Worm (Caenorhabditis elegans) whole organism, young adult: ENCODE results near the gene gbb-2.

Experiments used
- B0019.2 ChIP-seq: fragments of 200-800 bp; sonication (Bioruptor generic); conservative IDR thresholded peaks from 2 replicates; pipeline ENCODE4 v1.3.6; 2022; ENCODE audit warnings: missing genetic modification reagents, missing genetic modification characterization, missing compliant biosample characterization
- B0035.1 ChIP-seq: sonication (generic microtip); optimal IDR thresholded peaks from 2 replicates; lab custom pipeline; 2016; ENCODE audit warnings: missing genetic modification characterization, mild to moderate bottlenecking, missing compliant biosample characterization, missing genotype, missing genetic modification reagents
- F10E7.11 ChIP-seq: sonication (generic microtip); optimal IDR thresholded peaks from 2 replicates; lab custom pipeline; 2017; ENCODE audit warnings: mild to moderate bottlenecking, missing genetic modification characterization, moderate library complexity, missing compliant biosample characterization
- F33H1.4 ChIP-seq: fragments of 200-800 bp; sonication (Bioruptor generic); IDR thresholded peaks from 2 replicates; pipeline ENCODE4 v1.3.6; 2022; ENCODE audit warnings: missing genetic modification reagents, missing genetic modification characterization, missing compliant biosample characterization
- F37B4.10 ChIP-seq: fragments of 200-800 bp; sonication (Bioruptor generic); IDR thresholded peaks from 2 replicates; pipeline ENCODE4 v1.3.6; 2022; ENCODE audit warnings: missing genetic modification characterization, missing compliant biosample characterization
- F39B2.1 ChIP-seq: fragments of 200-800 bp; sonication (Bioruptor generic); IDR thresholded peaks from 2 replicates; pipeline ENCODE4 v1.3.6; 2022; ENCODE audit warnings: missing genetic modification reagents, missing genetic modification characterization, missing compliant biosample characterization
- F49E8.2 ChIP-seq: sonication (generic microtip); optimal IDR thresholded peaks from 3 replicates; lab custom pipeline; 2017; ENCODE audit warnings: missing genetic modification characterization, mild to moderate bottlenecking, missing compliant biosample characterization, antibody characterized with exemption, moderate library complexity; ENCODE audit not compliant: insufficient read depth
- F52B5.7 ChIP-seq: sonication (generic microtip); optimal IDR thresholded peaks from 2 replicates; lab custom pipeline; 2016; ENCODE audit warnings: mild to moderate bottlenecking, missing genetic modification characterization, missing compliant biosample characterization
- F57A8.1 ChIP-seq: fragments of 200-800 bp; sonication (Bioruptor generic); optimal IDR thresholded peaks from 2 replicates; lab custom pipeline; 2018; ENCODE audit warnings: mild to moderate bottlenecking, missing genetic modification characterization, moderate library complexity, missing compliant biosample characterization
- K11D2.4 ChIP-seq: fragments of 200-800 bp; sonication (Bioruptor generic); IDR thresholded peaks from 2 replicates; pipeline ENCODE4 v1.3.6; 2022; ENCODE audit warnings: missing genetic modification reagents, missing genetic modification characterization, missing compliant biosample characterization
- T26A5.8 ChIP-seq: sonication (generic microtip); optimal IDR thresholded peaks from 2 replicates; lab custom pipeline; 2016; ENCODE audit warnings: missing genetic modification characterization, missing compliant biosample characterization
- Y56A3A.18 ChIP-seq: fragments of 200-800 bp; sonication (Bioruptor generic); IDR thresholded peaks from 2 replicates; pipeline ENCODE4 v1.3.6; 2022; ENCODE audit warnings: missing genetic modification reagents, missing genetic modification characterization, missing compliant biosample characterization
- Y67H2A.10 ChIP-seq: fragments of 200-800 bp; sonication (Bioruptor generic); conservative IDR thresholded peaks from 2 replicates; pipeline ENCODE4 v1.3.6; 2022; ENCODE audit warnings: missing genetic modification reagents, missing genetic modification characterization, missing compliant biosample characterization
- akir-1 ChIP-seq: fragments of 200-800 bp; sonication (Bioruptor generic); optimal IDR thresholded peaks from 2 replicates; lab custom pipeline; 2018; ENCODE audit warnings: mild to moderate bottlenecking, missing genetic modification characterization, moderate library complexity, missing compliant biosample characterization
- aptf-2 ChIP-seq: fragments of 200-800 bp; sonication (Bioruptor generic); conservative IDR thresholded peaks from 2 replicates; pipeline ENCODE4 v1.3.6; 2022; ENCODE audit warnings: missing genetic modification reagents, missing genetic modification characterization, missing compliant biosample characterization
- atf-7 ChIP-seq: sonication (generic microtip); optimal IDR thresholded peaks from 2 replicates; lab custom pipeline; 2017; ENCODE audit warnings: mild to moderate bottlenecking, missing genetic modification characterization, missing compliant biosample characterization
- bed-1 ChIP-seq: fragments of 200-800 bp; sonication (Bioruptor generic); IDR thresholded peaks from 2 replicates; pipeline ENCODE4 v1.3.6; 2022; ENCODE audit warnings: missing genetic modification reagents, missing genetic modification characterization, missing compliant biosample characterization
- bed-2 ChIP-seq: fragments of 200-800 bp; sonication (Bioruptor generic); IDR thresholded peaks from 2 replicates; pipeline ENCODE4 v1.3.6; 2022; ENCODE audit warnings: missing genetic modification reagents, missing genetic modification characterization, missing compliant biosample characterization
- ceh-100 ChIP-seq: fragments of 200-800 bp; sonication (Bioruptor generic); IDR thresholded peaks from 2 replicates; pipeline ENCODE4 v1.3.6; 2022; ENCODE audit warnings: missing genetic modification reagents, missing genetic modification characterization, missing compliant biosample characterization
- ceh-58 ChIP-seq: fragments of 200-800 bp; sonication (Bioruptor generic); IDR thresholded peaks from 2 replicates; pipeline ENCODE4 v1.3.6; 2022; ENCODE audit warnings: missing genetic modification characterization, missing compliant biosample characterization
- die-1 ChIP-seq: sonication (generic microtip); optimal IDR thresholded peaks from 2 replicates; lab custom pipeline; 2016; ENCODE audit warnings: missing genotype, mild to moderate bottlenecking, missing genetic modification characterization, missing compliant biosample characterization
- dpl-1 ChIP-seq: fragments of 150-350 bp; optimal IDR thresholded peaks from 2 replicates; lab custom pipeline; 2014; ENCODE audit warnings: missing biosample characterization, missing genetic modification reagents, missing genetic modification characterization
- efl-1 ChIP-seq: fragments of 150-350 bp; optimal IDR thresholded peaks from 2 replicates; lab custom pipeline; 2014; ENCODE audit warnings: missing biosample characterization, missing genetic modification reagents, missing genetic modification characterization
- ekl-4 ChIP-seq: fragments of 200-800 bp; sonication (Bioruptor generic); IDR thresholded peaks from 2 replicates; pipeline ENCODE4 v1.3.6; 2022; ENCODE audit warnings: missing genetic modification reagents, missing genetic modification characterization, missing compliant biosample characterization
- gei-17 ChIP-seq: fragments of 200-800 bp; sonication (Bioruptor generic); optimal IDR thresholded peaks from 2 replicates; lab custom pipeline; 2018; ENCODE audit warnings: mild to moderate bottlenecking, missing genetic modification characterization, missing compliant biosample characterization
- hmg-20 ChIP-seq: fragments of 200-800 bp; sonication (Bioruptor generic); IDR thresholded peaks from 2 replicates; pipeline ENCODE4 v1.3.6; 2022; ENCODE audit warnings: missing genetic modification reagents, missing genetic modification characterization, missing compliant biosample characterization
- hrde-1 ChIP-seq: sonication (generic microtip); optimal IDR thresholded peaks from 2 replicates; lab custom pipeline; 2016; ENCODE audit warnings: missing genetic modification characterization, mild to moderate bottlenecking, missing compliant biosample characterization, moderate library complexity, missing genotype, missing genetic modification reagents, borderline replicate concordance
- lag-1 ChIP-seq: fragments of 200-800 bp; sonication (Bioruptor generic); IDR thresholded peaks from 2 replicates; pipeline ENCODE4 v1.3.6; 2022; ENCODE audit warnings: missing genetic modification reagents, missing genetic modification characterization, missing compliant biosample characterization
- let-526 ChIP-seq: fragments of 200-800 bp; sonication (Bioruptor generic); IDR thresholded peaks from 2 replicates; pipeline ENCODE4 v1.3.6; 2022; ENCODE audit warnings: missing genetic modification reagents, missing genetic modification characterization, missing compliant biosample characterization
- let-607 ChIP-seq, 2 experiments: fragments of 200-800 bp in 1 of 2; sonication (Bioruptor generic) in 1 of 2; sonication (generic microtip) in 1 of 2; optimal IDR thresholded peaks; 2 replicates each; lab custom pipeline; 2016 to 2018; ENCODE audit warnings: mild to moderate bottlenecking in 2 of 2, missing compliant biosample characterization in 2 of 2, missing genetic modification characterization in 2 of 2, moderate library complexity in 2 of 2, missing genotype in 1 of 2
- lin-26 ChIP-seq: fragments of 200-800 bp; sonication (Bioruptor generic); IDR thresholded peaks from 2 replicates; pipeline ENCODE4 v1.3.6; 2022; ENCODE audit warnings: missing genetic modification reagents, missing genetic modification characterization, missing compliant biosample characterization
- lin-35 ChIP-seq, 3 experiments: fragments of 150-350 bp in 2 of 3; sonication (generic microtip) in 1 of 3; optimal IDR thresholded peaks; 2 replicates each; lab custom pipeline; 2014 to 2018; ENCODE audit warnings: missing biosample characterization in 3 of 3, missing genetic modification characterization in 3 of 3, missing genetic modification reagents in 3 of 3
- lir-1 ChIP-seq: fragments of 200-800 bp; sonication (Bioruptor generic); conservative IDR thresholded peaks from 2 replicates; pipeline ENCODE4 v1.3.6; 2022; ENCODE audit warnings: missing genetic modification reagents, missing genetic modification characterization, missing compliant biosample characterization
- lsl-1 ChIP-seq: fragments of 200-800 bp; sonication (Bioruptor generic); optimal IDR thresholded peaks from 2 replicates; lab custom pipeline; 2018; ENCODE audit warnings: mild to moderate bottlenecking, missing genetic modification characterization, moderate library complexity, missing compliant biosample characterization
- madf-3 ChIP-seq: fragments of 200-800 bp; sonication (Bioruptor generic); IDR thresholded peaks from 2 replicates; pipeline ENCODE4 v1.3.6; 2022; ENCODE audit warnings: missing genetic modification reagents, missing genetic modification characterization, missing compliant biosample characterization
- mcd-1 ChIP-seq: fragments of 200-800 bp; sonication (Bioruptor generic); IDR thresholded peaks from 2 replicates; pipeline ENCODE4 v1.3.6; 2022; ENCODE audit warnings: missing genetic modification reagents, missing genetic modification characterization, missing compliant biosample characterization
- mes-4 ChIP-seq: sonication (generic microtip); optimal IDR thresholded peaks from 2 replicates; lab custom pipeline; 2016; ENCODE audit warnings: missing genotype, missing genetic modification characterization, missing compliant biosample characterization
- nhr-120 ChIP-seq: fragments of 200-800 bp; sonication (Bioruptor generic); IDR thresholded peaks from 2 replicates; pipeline ENCODE4 v1.3.6; 2022; ENCODE audit warnings: missing genetic modification characterization, missing compliant biosample characterization
- nhr-179 ChIP-seq: sonication (generic microtip); optimal IDR thresholded peaks from 2 replicates; lab custom pipeline; 2016; ENCODE audit warnings: mild to moderate bottlenecking, missing genetic modification characterization, missing compliant biosample characterization
- nhr-27 ChIP-seq: fragments of 200-800 bp; sonication (Bioruptor generic); optimal IDR thresholded peaks from 2 replicates; lab custom pipeline; 2018; ENCODE audit warnings: mild to moderate bottlenecking, missing genetic modification characterization, moderate library complexity, missing compliant biosample characterization
- pbrm-1 ChIP-seq: fragments of 200-800 bp; sonication (Bioruptor generic); IDR thresholded peaks from 2 replicates; pipeline ENCODE4 v1.3.6; 2022; ENCODE audit warnings: missing genetic modification reagents, missing genetic modification characterization, missing compliant biosample characterization
- repo-1 ChIP-seq: sonication (generic microtip); optimal IDR thresholded peaks from 2 replicates; lab custom pipeline; 2017; ENCODE audit warnings: mild to moderate bottlenecking, missing genetic modification characterization, missing compliant biosample characterization
- rpc-1 ChIP-seq, 2 experiments: fragments of 150-350 bp in 1 of 2; sonication (generic microtip) in 1 of 2; optimal IDR thresholded peaks; 2 replicates each; lab custom pipeline; 2014 to 2018; ENCODE audit warnings: missing biosample characterization in 1 of 2, missing genetic modification characterization in 1 of 2, missing genetic modification reagents in 1 of 2, missing genotype in 1 of 2
- snpc-1.3 ChIP-seq: sonication (generic microtip); optimal IDR thresholded peaks from 2 replicates; lab custom pipeline; 2017; ENCODE audit warnings: missing genetic modification characterization, mild to moderate bottlenecking, missing compliant biosample characterization, antibody characterized with exemption, moderate library complexity, missing genotype, missing genetic modification reagents; ENCODE audit not compliant: insufficient read depth
- sptf-2 ChIP-seq: fragments of 200-800 bp; sonication (Bioruptor generic); optimal IDR thresholded peaks from 2 replicates; lab custom pipeline; 2018; ENCODE audit warnings: mild to moderate bottlenecking, missing genetic modification characterization, missing compliant biosample characterization
- tbx-9 ChIP-seq: sonication (generic microtip); optimal IDR thresholded peaks from 2 replicates; lab custom pipeline; 2016; ENCODE audit warnings: borderline replicate concordance, missing genetic modification characterization, inconsistent platforms, missing compliant biosample characterization
- ztf-6 ChIP-seq: fragments of 200-800 bp; sonication (Bioruptor generic); IDR thresholded peaks from 2 replicates; pipeline ENCODE4 v1.3.6; 2022; ENCODE audit warnings: missing genetic modification reagents, missing genetic modification characterization, missing compliant biosample characterization

Gene gbb-2

ce11 chrIV:4475362-4476086 lies 31.0 kb downstream of the gbb-2 start:
- no peak for TF ChIP-seq hmg-20 (GFP tag; lab: Robert Waterston, UW)
- TF ChIP-seq madf-3, result 0 out of 2 replicates have a peak, but pooled peaks have one; percentile 50
- TF ChIP-seq sptf-2 (GFP tag; lab: Kevin White, UChicago), result no peak
- TF ChIP-seq mcd-1, result 0 out of 2 replicates have a peak, but pooled peaks have one; percentile 9
- TF ChIP-seq F39B2.1 (GFP tag; lab: Robert Waterston, UW), result no peak
- peak; percentile 23 for TF ChIP-seq repo-1
- TF ChIP-seq nhr-27 (tag; lab: Kevin White, UChicago), result no peak
- TF ChIP-seq F37B4.10 (GFP tag; lab: Robert Waterston, UW), result no peak
- 0 out of 2 replicates have a peak, but pooled peaks have one; percentile 33 for TF ChIP-seq K11D2.4 (GFP tag; lab: Robert Waterston, UW)
- no peak for TF ChIP-seq F49E8.2
- TF ChIP-seq mes-4 (tag; lab: Kevin White, UChicago), result no peak
- TF ChIP-seq akir-1 (GFP tag; lab: Kevin White, UChicago), result no peak
- TF ChIP-seq F10E7.11 (tag; lab: Kevin White, UChicago), result no peak
- TF ChIP-seq nhr-179 (tag; lab: Kevin White, UChicago), result no peak
- no peak for TF ChIP-seq B0019.2 (GFP tag; lab: Robert Waterston, UW)
- no peak for TF ChIP-seq T26A5.8
- no peak for TF ChIP-seq let-526 (GFP tag; lab: Robert Waterston, UW)
- no peak for TF ChIP-seq B0035.1
- no peak for TF ChIP-seq Y67H2A.10
- TF ChIP-seq lir-1, result no peak
- no peak for TF ChIP-seq tbx-9
- TF ChIP-seq aptf-2, result no peak
- TF ChIP-seq dpl-1 (GFP tag; lab: Kevin White, UChicago), result no peak
- no peak for TF ChIP-seq F57A8.1 (GFP tag; lab: Kevin White, UChicago)
- TF ChIP-seq lag-1 (GFP tag; lab: Robert Waterston, UW), result no peak
- peak; percentile 28 for TF ChIP-seq atf-7 (tag; lab: Kevin White, UChicago)
- TF ChIP-seq gei-17, result no peak
- TF ChIP-seq hrde-1 (tag; lab: Kevin White, UChicago), result no peak
- TF ChIP-seq lsl-1 (GFP tag; lab: Kevin White, UChicago), result no peak
- no peak for TF ChIP-seq F52B5.7
- no peak for TF ChIP-seq efl-1 (GFP tag; lab: Kevin White, UChicago)
- peak; percentile 13; the same call in 1 of the 2 replicates for TF ChIP-seq ekl-4 (GFP tag; lab: Robert Waterston, UW)
- TF ChIP-seq Y56A3A.18, result no peak
- no peak for TF ChIP-seq die-1
- TF ChIP-seq bed-2 (GFP tag; lab: Robert Waterston, UW), result no peak
- no peak for TF ChIP-seq nhr-120 (GFP tag; lab: Robert Waterston, UW)
- no peak for TF ChIP-seq pbrm-1
- TF ChIP-seq rpc-1 (optimal IDR thresholded peaks at IDR 0.05; lab: Kevin White, UChicago), result no peak
- no peak for TF ChIP-seq rpc-1 (tag; optimal IDR thresholded peaks at IDR 0.05; lab: Kevin White, UChicago)
- TF ChIP-seq let-607 (tag; optimal IDR thresholded peaks at IDR 0.05; lab: Kevin White, UChicago), result peak in 1 of 2 experiments; percentile 17
- TF ChIP-seq ceh-58, result no peak
- no peak for TF ChIP-seq F33H1.4
- TF ChIP-seq snpc-1.3 (tag; lab: Kevin White, UChicago), result no peak
- TF ChIP-seq ztf-6 (GFP tag; lab: Robert Waterston, UW), result no peak
- no peak for TF ChIP-seq lin-35 (GFP tag; optimal IDR thresholded peaks at IDR 0.05; lab: Kevin White, UChicago)
- 0 out of 2 replicates have a peak, but pooled peaks have one; percentile 54 for TF ChIP-seq lin-26 (GFP tag; lab: Robert Waterston, UW)
- no peak for TF ChIP-seq ceh-100 (GFP tag; lab: Robert Waterston, UW)
- 0 out of 2 replicates have a peak, but pooled peaks have one; percentile 10 for TF ChIP-seq bed-1 (GFP tag; lab: Robert Waterston, UW)
